Fruit fly (Drosophila melanogaster) whole organism, embryonic: ENCODE data around the gene Rpt6.
A peak's percentile ranks its signal among the peaks of the same experiment; 100 is the strongest.

ENCODE experiments used
- Awh ChIP-seq: fragments of 200-800 bp; sonication (Bioruptor generic); IDR thresholded peaks from 2 replicates; pipeline ENCODE4, ENCODE4 v1.3.6; 2022; ENCODE audit warnings: missing biosample characterization, missing genetic modification characterization
- B-H2 ChIP-seq: fragments of 200-800 bp; sonication (Bioruptor generic); optimal IDR thresholded peaks from 2 replicates; lab custom pipeline; 2018; ENCODE audit warnings: missing biosample characterization, mild to moderate bottlenecking, missing genetic modification characterization
- CG10654 ChIP-seq: fragments of 200-800 bp; sonication (Bioruptor generic); optimal IDR thresholded peaks from 2 replicates; lab custom pipeline; 2016; ENCODE audit warnings: missing biosample characterization, missing genetic modification characterization
- CG11085 ChIP-seq: fragments of 200-800 bp; sonication (Bioruptor generic); IDR thresholded peaks from 2 replicates; pipeline ENCODE4 v1.3.6; 2022; ENCODE audit warnings: missing biosample characterization, missing genetic modification characterization
- CG12391 ChIP-seq: fragments of 200-800 bp; sonication (Bioruptor generic); optimal IDR thresholded peaks from 3 replicates; lab custom pipeline; 2018; ENCODE audit warnings: missing biosample characterization, mild to moderate bottlenecking, missing genetic modification characterization, moderate library complexity
- CG13296 ChIP-seq: fragments of 200-800 bp; sonication (Bioruptor generic); optimal IDR thresholded peaks from 3 replicates; lab custom pipeline; 2018; ENCODE audit warnings: missing biosample characterization, mild to moderate bottlenecking, missing genetic modification characterization
- CG15011 ChIP-seq: fragments of 200-800 bp; sonication (Bioruptor generic); optimal IDR thresholded peaks from 3 replicates; lab custom pipeline; 2018; ENCODE audit warnings: missing biosample characterization, mild to moderate bottlenecking, missing genetic modification characterization
- CG1529 ChIP-seq: fragments of 200-800 bp; sonication (Bioruptor generic); optimal IDR thresholded peaks from 3 replicates; lab custom pipeline; 2018; ENCODE audit warnings: missing biosample characterization, missing genetic modification characterization
- CG15479 ChIP-seq: fragments of 200-800 bp; sonication (Bioruptor generic); optimal IDR thresholded peaks from 3 replicates; lab custom pipeline; 2019; ENCODE audit warnings: missing biosample characterization, mild to moderate bottlenecking, missing genetic modification characterization, moderate library complexity
- CG1647 ChIP-seq: fragments of 200-800 bp; sonication (Bioruptor generic); optimal IDR thresholded peaks from 3 replicates; lab custom pipeline; 2016; ENCODE audit warnings: missing biosample characterization, missing genetic modification characterization
- CG17328 ChIP-seq: fragments of 200-800 bp; sonication (Bioruptor generic); IDR thresholded peaks from 2 replicates; pipeline ENCODE4 v1.3.6; 2022; ENCODE audit warnings: missing biosample characterization, missing genetic modification characterization
- CG17385 ChIP-seq: fragments of 200-800 bp; sonication (Bioruptor generic); optimal IDR thresholded peaks from 3 replicates; lab custom pipeline; 2018; ENCODE audit warnings: missing biosample characterization, mild to moderate bottlenecking, missing genetic modification characterization
- CG2116 ChIP-seq: fragments of 200-800 bp; sonication (Bioruptor generic); optimal IDR thresholded peaks from 3 replicates; lab custom pipeline; 2018; ENCODE audit warnings: missing biosample characterization, mild to moderate bottlenecking, missing genetic modification characterization
- CG2875 ChIP-seq: fragments of 200-800 bp; sonication (Bioruptor generic); optimal IDR thresholded peaks from 2 replicates; lab custom pipeline; 2017; ENCODE audit warnings: missing biosample characterization, mild to moderate bottlenecking, missing genetic modification characterization, missing genetic modification reagents
- CG30020 ChIP-seq: fragments of 200-800 bp; optimal IDR thresholded peaks from 2 replicates; lab custom pipeline; 2019; ENCODE audit warnings: missing biosample characterization, mild to moderate bottlenecking, missing genetic modification characterization, moderate library complexity
- CG34224 ChIP-seq: fragments of 200-800 bp; sonication (Bioruptor generic); IDR thresholded peaks from 3 replicates; pipeline ENCODE4 v1.3.6; 2022; ENCODE audit warnings: missing biosample characterization, missing genetic modification characterization; ENCODE audit not compliant: partially characterized antibody
- CG3838 ChIP-seq: fragments of 200-800 bp; sonication (Bioruptor generic); optimal IDR thresholded peaks from 3 replicates; lab custom pipeline; 2016; ENCODE audit warnings: missing biosample characterization, missing genetic modification characterization
- CG4424 ChIP-seq: fragments of 200-800 bp; sonication (Bioruptor generic); optimal IDR thresholded peaks from 3 replicates; lab custom pipeline; 2016; ENCODE audit warnings: missing biosample characterization, missing genetic modification characterization
- CG4707 ChIP-seq: fragments of 200-800 bp; sonication (Bioruptor generic); optimal IDR thresholded peaks from 2 replicates; lab custom pipeline; 2018; ENCODE audit warnings: missing biosample characterization, mild to moderate bottlenecking, missing genetic modification characterization, moderate library complexity
- CG4854 ChIP-seq: fragments of 200-800 bp; sonication (Bioruptor generic); optimal IDR thresholded peaks from 2 replicates; lab custom pipeline; 2016; ENCODE audit warnings: missing biosample characterization, missing genetic modification characterization, inconsistent platforms
- CG6765 ChIP-seq: fragments of 200-800 bp; sonication (Bioruptor generic); optimal IDR thresholded peaks from 3 replicates; lab custom pipeline; 2017; ENCODE audit warnings: missing biosample characterization, mild to moderate bottlenecking, missing genetic modification characterization
- CG7271 ChIP-seq: fragments of 200-800 bp; sonication (Bioruptor generic); optimal IDR thresholded peaks from 2 replicates; lab custom pipeline; 2018; ENCODE audit warnings: missing biosample characterization, mild to moderate bottlenecking, missing genetic modification characterization, moderate library complexity
- CG8290 ChIP-seq, 3 experiments: fragments of 200-800 bp; sonication (Bioruptor generic); optimal IDR thresholded peaks; 2 replicates each; lab custom pipeline; 2016 to 2019; ENCODE audit warnings: missing biosample characterization in 3 of 3, missing genetic modification characterization in 3 of 3, mild to moderate bottlenecking in 2 of 3, moderate library complexity in 1 of 3
- Camta ChIP-seq: fragments of 200-800 bp; sonication (Bioruptor generic); optimal IDR thresholded peaks from 2 replicates; lab custom pipeline; 2016; ENCODE audit warnings: missing biosample characterization, missing genetic modification characterization
- Deaf1 ChIP-seq: fragments of 200-800 bp; optimal IDR thresholded peaks from 3 replicates; lab custom pipeline; 2019; ENCODE audit warnings: missing biosample characterization, mild to moderate bottlenecking, missing genetic modification characterization, moderate library complexity
- Doc2 ChIP-seq: fragments of 200-800 bp; sonication (Bioruptor generic); IDR thresholded peaks from 2 replicates; pipeline ENCODE4 v1.3.6; 2022; ENCODE audit warnings: missing biosample characterization, missing genetic modification characterization
- Hand ChIP-seq: fragments of 200-800 bp; sonication (Bioruptor generic); optimal IDR thresholded peaks from 2 replicates; lab custom pipeline; 2017; ENCODE audit warnings: mild to moderate bottlenecking, missing biosample characterization, missing genetic modification reagents, missing genetic modification characterization
- Hmr ChIP-seq: fragments of 200-800 bp; sonication (Bioruptor generic); optimal IDR thresholded peaks from 3 replicates; lab custom pipeline; 2017; ENCODE audit warnings: mild to moderate bottlenecking, missing biosample characterization, missing genetic modification reagents, missing genetic modification characterization
- Myb ChIP-seq: fragments of 200-800 bp; sonication (Bioruptor generic); optimal IDR thresholded peaks from 2 replicates; lab custom pipeline; 2016; ENCODE audit warnings: missing biosample characterization, missing genetic modification characterization
- NFAT ChIP-seq: fragments of 200-800 bp; sonication (Bioruptor generic); IDR thresholded peaks from 2 replicates; pipeline ENCODE4 v1.3.6; 2022; ENCODE audit warnings: missing biosample characterization, missing genetic modification characterization
- Ssrp ChIP-seq: fragments of 200-800 bp; sonication (Bioruptor generic); optimal IDR thresholded peaks from 2 replicates; lab custom pipeline; 2018; ENCODE audit warnings: missing biosample characterization, mild to moderate bottlenecking, missing genetic modification characterization, moderate library complexity
- aop ChIP-seq: fragments of 200-800 bp; sonication (Bioruptor generic); IDR thresholded peaks from 2 replicates; pipeline ENCODE4 v1.3.6; 2022; ENCODE audit warnings: missing biosample characterization, missing genetic modification characterization
- ara ChIP-seq: fragments of 200-800 bp; sonication (Bioruptor generic); IDR thresholded peaks from 2 replicates; pipeline ENCODE4 v1.3.6; 2022; ENCODE audit warnings: missing biosample characterization, missing genetic modification characterization
- ato ChIP-seq: fragments of 200-800 bp; sonication (Bioruptor generic); IDR thresholded peaks from 2 replicates; pipeline ENCODE4 v1.3.6; 2022; ENCODE audit warnings: missing biosample characterization, missing genetic modification characterization; ENCODE audit not compliant: partially characterized antibody
- bowl ChIP-seq: fragments of 200-800 bp; sonication (Bioruptor generic); IDR thresholded peaks from 2 replicates; pipeline ENCODE4 v1.3.6; 2022; ENCODE audit warnings: missing biosample characterization, missing genetic modification characterization
- danr ChIP-seq: fragments of 200-800 bp; sonication (Bioruptor generic); IDR thresholded peaks from 2 replicates; pipeline ENCODE4 v1.3.6; 2022; ENCODE audit warnings: missing biosample characterization, missing genetic modification characterization
- gcm2 ChIP-seq: fragments of 200-800 bp; sonication (Bioruptor generic); optimal IDR thresholded peaks from 2 replicates; lab custom pipeline; 2016; ENCODE audit warnings: missing biosample characterization, missing genetic modification characterization
- gfzf ChIP-seq: fragments of 200-800 bp; sonication (Bioruptor generic); optimal IDR thresholded peaks from 2 replicates; lab custom pipeline; 2016; ENCODE audit warnings: missing biosample characterization, mild to moderate bottlenecking, missing genetic modification characterization, moderate library complexity
- gt ChIP-seq: fragments of 200-800 bp; sonication (Bioruptor generic); IDR thresholded peaks from 2 replicates; pipeline ENCODE4 v1.3.6; 2022; ENCODE audit warnings: missing biosample characterization, missing genetic modification characterization
- ind ChIP-seq: fragments of 200-800 bp; sonication (Bioruptor generic); optimal IDR thresholded peaks from 3 replicates; lab custom pipeline; 2016; ENCODE audit warnings: missing biosample characterization, missing genetic modification characterization
- jing ChIP-seq: fragments of 200-800 bp; sonication (Bioruptor generic); optimal IDR thresholded peaks from 2 replicates; lab custom pipeline; 2018; ENCODE audit warnings: missing biosample characterization, mild to moderate bottlenecking, missing genetic modification characterization
- kah ChIP-seq: fragments of 200-800 bp; sonication (Bioruptor generic); optimal IDR thresholded peaks from 2 replicates; lab custom pipeline; 2018; ENCODE audit warnings: missing biosample characterization, mild to moderate bottlenecking, missing genetic modification characterization
- luna ChIP-seq: fragments of 200-800 bp; sonication (Bioruptor generic); optimal IDR thresholded peaks from 2 replicates; lab custom pipeline; 2016; ENCODE audit warnings: missing biosample characterization, missing genetic modification characterization
- maf-S ChIP-seq: fragments of 200-800 bp; sonication (Bioruptor generic); optimal IDR thresholded peaks from 2 replicates; lab custom pipeline; 2016; ENCODE audit warnings: missing biosample characterization, missing genetic modification characterization
- oc ChIP-seq: fragments of 200-800 bp; sonication (Bioruptor generic); optimal IDR thresholded peaks from 2 replicates; lab custom pipeline; 2018; ENCODE audit warnings: missing biosample characterization, mild to moderate bottlenecking, missing genetic modification characterization, moderate library complexity
- otp ChIP-seq: fragments of 200-800 bp; sonication (Bioruptor generic); IDR thresholded peaks from 3 replicates; pipeline ENCODE4, ENCODE4 v1.3.6; 2022; ENCODE audit warnings: missing biosample characterization, missing genetic modification characterization
- row ChIP-seq: fragments of 200-800 bp; sonication (Bioruptor generic); IDR thresholded peaks from 3 replicates; pipeline ENCODE4 v1.3.6; 2022; ENCODE audit warnings: missing biosample characterization, missing genetic modification characterization
- ssp ChIP-seq: fragments of 200-800 bp; sonication (Bioruptor generic); IDR thresholded peaks from 2 replicates; pipeline ENCODE4 v1.3.6; 2022; ENCODE audit warnings: missing biosample characterization, missing genetic modification characterization
- trh ChIP-seq: fragments of 200-800 bp; sonication (Bioruptor generic); optimal IDR thresholded peaks from 2 replicates; lab custom pipeline; 2016; ENCODE audit warnings: missing biosample characterization, missing genetic modification characterization
- z ChIP-seq: fragments of 200-800 bp; sonication (Bioruptor generic); IDR thresholded peaks from 3 replicates; pipeline ENCODE4 v1.3.6; 2022; ENCODE audit warnings: missing biosample characterization, missing genetic modification characterization

Rpt6 gene

DNA sequence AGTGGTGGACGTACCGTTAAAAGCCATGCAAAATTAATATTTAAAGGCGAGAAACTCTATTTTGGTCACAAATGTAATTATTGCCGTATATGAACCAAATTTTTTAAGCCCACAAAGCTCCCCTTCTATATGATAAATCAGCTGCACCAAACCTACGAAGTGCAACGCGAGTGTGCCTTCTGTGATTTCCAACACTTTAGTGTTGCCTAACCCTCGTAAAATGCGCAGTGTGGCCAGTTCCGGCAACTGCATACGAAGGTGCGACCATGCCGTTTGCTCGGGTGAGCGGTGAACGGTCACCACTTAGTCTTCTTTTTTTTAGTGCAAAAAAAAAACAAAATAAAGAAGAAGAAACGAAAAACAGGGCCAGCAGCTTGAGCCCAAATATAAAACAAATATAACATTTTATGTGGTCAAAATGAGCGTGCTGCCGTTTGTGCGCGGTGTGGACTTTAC is 23.7 kb downstream of the Rpt6 start, which contains the start of the genes tty and fliI (continued):
- peak; percentile 54 for TF ChIP-seq Deaf1 (tag; lab: Kevin White, UChicago)
- peak; percentile 65 for TF ChIP-seq Ssrp (tag; lab: Kevin White, UChicago)
- TF ChIP-seq Hand: peak; percentile 30
- TF ChIP-seq CG17385 (GFP tag; lab: Kevin White, UChicago): peak; percentile 90
- TF ChIP-seq CG4854 (GFP tag; lab: Kevin White, UChicago): peak; percentile 72
- peak; percentile 65 for TF ChIP-seq CG4424
- TF ChIP-seq CG11085: peak; percentile 83
- peak; percentile 88 for TF ChIP-seq ara (GFP tag; lab: Robert Waterston, UW)
- TF ChIP-seq z: 0 out of 3 replicates have a peak, but pooled peaks have one; percentile 28
- TF ChIP-seq CG7271 (tag; lab: Kevin White, UChicago): no peak
- peak; percentile 89 for TF ChIP-seq Myb
- TF ChIP-seq oc (tag; lab: Kevin White, UChicago): peak; percentile 66
- TF ChIP-seq gfzf (GFP tag; lab: Kevin White, UChicago): peak; percentile 88
- TF ChIP-seq ind (GFP tag; lab: Kevin White, UChicago): peak; percentile 85
- TF ChIP-seq CG15011 (GFP tag; lab: Kevin White, UChicago): no peak
- TF ChIP-seq row (GFP tag; lab: Robert Waterston, UW): peak; percentile 91
- TF ChIP-seq otp (GFP tag; lab: Robert Waterston, UW): peak; percentile 84
- TF ChIP-seq gt: peak; percentile 67
- TF ChIP-seq B-H2: peak; percentile 39
- peak; percentile 81 for TF ChIP-seq maf-S
- peak; percentile 60; the same call in 1 of the 2 replicates for TF ChIP-seq aop (GFP tag; lab: Robert Waterston, UW)
- peak; percentile 78 for TF ChIP-seq CG8290 (GFP tag; optimal IDR thresholded peaks at IDR 0.05; lab: Kevin White, UChicago)
- peak; percentile 7 to 86 for TF ChIP-seq CG8290 (tag; optimal IDR thresholded peaks at IDR 0.05; lab: Kevin White, UChicago)
- peak; percentile 72 for TF ChIP-seq CG1647 (GFP tag; lab: Kevin White, UChicago)
- no peak for TF ChIP-seq CG15479 (GFP tag; lab: Kevin White, UChicago)
- TF ChIP-seq CG12391 (tag; lab: Kevin White, UChicago): peak; percentile 80
- peak; percentile 90 for TF ChIP-seq NFAT (GFP tag; lab: Robert Waterston, UW)
- no peak for TF ChIP-seq CG4707
- TF ChIP-seq CG6765 (GFP tag; lab: Kevin White, UChicago): peak; percentile 11
- TF ChIP-seq kah (GFP tag; lab: Kevin White, UChicago): peak; percentile 6
- peak; percentile 72 for TF ChIP-seq bowl (GFP tag; lab: Robert Waterston, UW)
- peak; percentile 53 for TF ChIP-seq CG13296 (GFP tag; lab: Kevin White, UChicago)
- peak; percentile 27 for TF ChIP-seq CG30020
- TF ChIP-seq Camta (GFP tag; lab: Kevin White, UChicago): peak; percentile 79
- TF ChIP-seq CG2875 (GFP tag; lab: Kevin White, UChicago): peak; percentile 43
- peak; percentile 20 for TF ChIP-seq gcm2 (GFP tag; lab: Kevin White, UChicago)
- peak; percentile 60; the same call in 1 of the 2 replicates for TF ChIP-seq danr (GFP tag; lab: Robert Waterston, UW)
- TF ChIP-seq CG17328 (GFP tag; lab: Robert Waterston, UW): peak; percentile 88
- TF ChIP-seq CG1529 (GFP tag; lab: Kevin White, UChicago): peak; percentile 58
- TF ChIP-seq luna (GFP tag; lab: Kevin White, UChicago): peak; percentile 48
- TF ChIP-seq Doc2: peak; percentile 67
- peak; percentile 56 for TF ChIP-seq jing (GFP tag; lab: Kevin White, UChicago)
- no peak for TF ChIP-seq ato (GFP tag; lab: Robert Waterston, UW)
- TF ChIP-seq ssp: peak; percentile 74
- TF ChIP-seq CG2116 (GFP tag; lab: Kevin White, UChicago): peak; percentile 74
- peak; percentile 43 for TF ChIP-seq CG3838 (GFP tag; lab: Kevin White, UChicago)
- TF ChIP-seq CG34224 (GFP tag; lab: Robert Waterston, UW): no peak
- TF ChIP-seq Awh (GFP tag; lab: Robert Waterston, UW): peak; percentile 88
- TF ChIP-seq Hmr (GFP tag; lab: Kevin White, UChicago): peak; percentile 88
- TF ChIP-seq trh: peak; percentile 10
- peak; percentile 78 for TF ChIP-seq CG10654 (GFP tag; lab: Kevin White, UChicago)
